Worm (Caenorhabditis elegans): Measurements from ENCODE around the gene C54F6.6.

DNA sequence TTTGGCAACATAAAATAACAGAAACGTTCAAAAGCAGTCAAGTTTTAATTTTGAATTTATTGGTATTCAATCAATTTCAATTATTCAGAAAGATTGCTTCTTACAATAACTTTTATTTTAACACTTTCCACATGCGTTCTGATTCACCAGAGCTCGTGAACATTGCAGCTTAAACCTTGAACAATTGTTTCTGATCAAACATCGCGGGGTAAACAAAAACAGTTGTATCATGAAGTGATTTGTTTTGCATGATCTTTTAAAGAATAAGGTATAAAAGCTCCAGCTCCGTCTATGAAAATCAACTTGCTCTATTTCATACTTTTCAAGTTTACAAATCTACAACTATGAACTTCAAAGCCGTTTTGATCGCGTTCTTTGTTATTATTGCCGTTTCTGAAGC lies at the start of gene C54F6.6:
- no peak for TF ChIP-seq nfya-1 (tag; optimal IDR thresholded peaks at IDR 0.05)
- TF ChIP-seq pqm-1 (tag; optimal IDR thresholded peaks at IDR 0.05): no peak
- no peak for TF ChIP-seq ama-1 (optimal IDR thresholded peaks at IDR 0.05)
- no peak for TF ChIP-seq pha-4 (tag; optimal IDR thresholded peaks at IDR 0.05)
